Worm (Caenorhabditis elegans) whole organism, L4 larva: Measurements from ENCODE around the gene daf-42.

Experiments
- D1046.2 ChIP-seq: fragments of 200-800 bp; sonication (Bioruptor generic); IDR thresholded peaks from 2 replicates; pipeline ENCODE4 v1.3.6; 2022; ENCODE audit warnings: missing genetic modification characterization, missing compliant biosample characterization
- F10B5.3 ChIP-seq: sonication (generic microtip); optimal IDR thresholded peaks from 2 replicates; lab custom pipeline; 2016; ENCODE audit warnings: mild to moderate bottlenecking, missing genetic modification characterization, missing compliant biosample characterization
- T26A8.4 ChIP-seq: fragments of 200-800 bp; sonication (Bioruptor generic); IDR thresholded peaks from 2 replicates; pipeline ENCODE4 v1.3.6; 2022; ENCODE audit warnings: missing genetic modification characterization, missing compliant biosample characterization
- Y5F2A.4 ChIP-seq: fragments of 200-800 bp; sonication (Bioruptor generic); optimal IDR thresholded peaks from 2 replicates; lab custom pipeline; 2018; ENCODE audit warnings: mild to moderate bottlenecking, missing genetic modification characterization, missing compliant biosample characterization
- Y75B8A.6 ChIP-seq: fragments of 200-800 bp; sonication (Bioruptor generic); IDR thresholded peaks from 2 replicates; pipeline ENCODE4 v1.3.6; 2022; ENCODE audit warnings: missing genetic modification reagents, missing genetic modification characterization, missing compliant biosample characterization
- aha-1 ChIP-seq: fragments of 150-350 bp; peaks from one replicate; lab custom pipeline; 2014; ENCODE audit warnings: missing biosample characterization, missing genetic modification characterization
- aly-2 ChIP-seq: sonication (generic microtip); optimal IDR thresholded peaks from 2 replicates; lab custom pipeline; 2018; ENCODE audit warnings: missing biosample characterization, missing genetic modification characterization
- ama-1 ChIP-seq: fragments of 150-350 bp; optimal IDR thresholded peaks from 2 replicates; lab custom pipeline; 2014; ENCODE audit warnings: inconsistent platforms, mixed read lengths
- arid-1 ChIP-seq: fragments of 200-800 bp; sonication (Bioruptor generic); conservative IDR thresholded peaks from 2 replicates; pipeline ENCODE4 v1.3.6; 2022; ENCODE audit warnings: missing genetic modification reagents, missing genetic modification characterization, missing compliant biosample characterization
- attf-4 ChIP-seq: sonication (generic microtip); optimal IDR thresholded peaks from 3 replicates; lab custom pipeline; 2017; ENCODE audit warnings: missing biosample characterization, missing genetic modification characterization
- ceh-44 ChIP-seq: fragments of 200-800 bp; sonication (Bioruptor generic); IDR thresholded peaks from 2 replicates; pipeline ENCODE4 v1.3.6; 2022; ENCODE audit warnings: missing genetic modification reagents, missing genetic modification characterization, missing compliant biosample characterization
- ceh-82 ChIP-seq: sonication (generic microtip); optimal IDR thresholded peaks from 2 replicates; lab custom pipeline; 2017; ENCODE audit warnings: missing biosample characterization, missing genetic modification characterization
- ctbp-1 ChIP-seq: fragments of 200-800 bp; sonication (Bioruptor generic); IDR thresholded peaks from 2 replicates; pipeline ENCODE4 v1.3.6; 2022; ENCODE audit warnings: missing genetic modification reagents, missing genetic modification characterization, missing compliant biosample characterization
- daf-16 ChIP-seq, 3 experiments: sonication (generic microtip); optimal IDR thresholded peaks; 2 replicates each; lab custom pipeline; 2016 to 2017; ENCODE audit warnings: missing genetic modification characterization in 3 of 3, missing genetic modification reagents in 3 of 3, mild to moderate bottlenecking in 2 of 3, missing compliant biosample characterization in 2 of 3, missing biosample characterization in 1 of 3, moderate library complexity in 1 of 3
- daf-8 ChIP-seq: fragments of 200-800 bp; sonication (Bioruptor generic); IDR thresholded peaks from 2 replicates; pipeline ENCODE4 v1.3.6; 2022; ENCODE audit warnings: missing genetic modification characterization, missing compliant biosample characterization
- dpl-1 ChIP-seq: fragments of 150-350 bp; optimal IDR thresholded peaks from 2 replicates; lab custom pipeline; 2014; ENCODE audit warnings: missing biosample characterization, missing genetic modification reagents, missing genetic modification characterization
- duxl-1 ChIP-seq: sonication (generic microtip); optimal IDR thresholded peaks from 2 replicates; lab custom pipeline; 2016; ENCODE audit warnings: mild to moderate bottlenecking, missing genetic modification characterization, moderate library complexity, missing compliant biosample characterization; ENCODE audit not compliant: poor library complexity
- dve-1 ChIP-seq: sonication (generic microtip); optimal IDR thresholded peaks from 2 replicates; lab custom pipeline; 2017; ENCODE audit warnings: antibody characterized with exemption, mild to moderate bottlenecking, missing genetic modification characterization, missing compliant biosample characterization; ENCODE audit not compliant: insufficient read depth
- gei-8 ChIP-seq: fragments of 200-800 bp; sonication (Bioruptor generic); optimal IDR thresholded peaks from 2 replicates; lab custom pipeline; 2018; ENCODE audit warnings: mild to moderate bottlenecking, missing genetic modification characterization, missing compliant biosample characterization
- hif-1 ChIP-seq, 2 experiments: sonication (generic microtip); optimal IDR thresholded peaks; 2 replicates each; lab custom pipeline; 2016 to 2017; ENCODE audit warnings: missing compliant biosample characterization in 2 of 2, missing genetic modification characterization in 2 of 2, missing genetic modification reagents in 2 of 2, missing genotype in 2 of 2, mild to moderate bottlenecking in 1 of 2
- hmg-1.1 ChIP-seq: fragments of 200-800 bp; sonication (Bioruptor generic); IDR thresholded peaks from 2 replicates; pipeline ENCODE4 v1.3.6; 2022; ENCODE audit warnings: missing genetic modification reagents, missing genetic modification characterization, missing compliant biosample characterization
- lim-7 ChIP-seq: fragments of 200-800 bp; sonication (Bioruptor generic); IDR thresholded peaks from 2 replicates; pipeline ENCODE4 v1.3.6; 2022; ENCODE audit warnings: missing genetic modification characterization, missing compliant biosample characterization
- lin-1 ChIP-seq: fragments of 200-800 bp; sonication (Bioruptor generic); IDR thresholded peaks from 2 replicates; pipeline ENCODE4 v1.3.6; 2022; ENCODE audit warnings: missing genetic modification reagents, missing genetic modification characterization, missing compliant biosample characterization
- lin-29 ChIP-seq: fragments of 200-800 bp; sonication (Bioruptor generic); IDR thresholded peaks from 2 replicates; pipeline ENCODE4 v1.3.6; 2022; ENCODE audit warnings: missing genetic modification reagents, missing genetic modification characterization, missing compliant biosample characterization
- lin-38 ChIP-seq: fragments of 200-800 bp; sonication (Bioruptor generic); IDR thresholded peaks from 2 replicates; pipeline ENCODE4 v1.3.6; 2022; ENCODE audit warnings: missing genetic modification reagents, missing genetic modification characterization, missing compliant biosample characterization
- madf-5 ChIP-seq, 2 experiments: fragments of 200-800 bp; sonication (Bioruptor generic); IDR thresholded peaks; 2 replicates each; pipeline ENCODE4 v1.3.6; 2022; ENCODE audit warnings: missing compliant biosample characterization in 2 of 2, missing genetic modification characterization in 2 of 2
- mdl-1 ChIP-seq, 2 experiments: fragments of 150-350 bp in 1 of 2; sonication (generic microtip) in 1 of 2; optimal IDR thresholded peaks; 2 replicates each; lab custom pipeline; 2014 to 2017; ENCODE audit warnings: missing biosample characterization in 2 of 2, missing genetic modification characterization in 2 of 2
- mep-1 ChIP-seq: fragments of 150-350 bp; sonication (generic microtip); optimal IDR thresholded peaks from 3 replicates; lab custom pipeline; 2014; ENCODE audit warnings: missing biosample characterization, missing genetic modification characterization
- mxl-2 ChIP-seq: fragments of 200-800 bp; sonication (Bioruptor generic); conservative IDR thresholded peaks from 2 replicates; pipeline ENCODE4 v1.3.6; 2022; ENCODE audit warnings: missing genetic modification reagents, missing genetic modification characterization, missing compliant biosample characterization
- nhr-10 ChIP-seq: fragments of 150-350 bp; optimal IDR thresholded peaks from 2 replicates; lab custom pipeline; 2014; ENCODE audit warnings: missing biosample characterization, missing genetic modification characterization
- nhr-11 ChIP-seq: fragments of 150-350 bp; optimal IDR thresholded peaks from 2 replicates; lab custom pipeline; 2014; ENCODE audit warnings: missing biosample characterization, missing genetic modification characterization
- nhr-25 ChIP-seq: sonication (generic microtip); optimal IDR thresholded peaks from 2 replicates; lab custom pipeline; 2017; ENCODE audit warnings: missing genetic modification characterization, mild to moderate bottlenecking, missing compliant biosample characterization, antibody characterized with exemption, moderate library complexity, borderline replicate concordance; ENCODE audit not compliant: insufficient read depth
- nhr-28 ChIP-seq: fragments of 150-350 bp; optimal IDR thresholded peaks from 2 replicates; lab custom pipeline; 2014; ENCODE audit warnings: missing biosample characterization, missing genetic modification characterization
- nhr-48 ChIP-seq: sonication (generic microtip); optimal IDR thresholded peaks from 2 replicates; lab custom pipeline; 2016; ENCODE audit warnings: mild to moderate bottlenecking, missing genetic modification characterization, missing compliant biosample characterization
- nhr-6 ChIP-seq: fragments of 150-350 bp; optimal IDR thresholded peaks from 2 replicates; lab custom pipeline; 2014; ENCODE audit warnings: missing biosample characterization, missing genetic modification characterization
- pha-4 ChIP-seq, 2 experiments: fragments of 150-350 bp in 1 of 2; fragments of 200-800 bp in 1 of 2; sonication (Bioruptor generic) in 1 of 2; IDR thresholded peaks in 1 of 2; optimal IDR thresholded peaks in 1 of 2; 2 replicates each; pipeline versions ENCODE4 v1.3.6 to Lab custom; 2014 to 2022; ENCODE audit warnings: missing genetic modification characterization in 2 of 2, missing genetic modification reagents in 2 of 2, missing biosample characterization in 1 of 2, missing compliant biosample characterization in 1 of 2
- php-3 ChIP-seq: fragments of 200-800 bp; sonication (Bioruptor generic); IDR thresholded peaks from 2 replicates; pipeline ENCODE4 v1.3.6; 2022; ENCODE audit warnings: missing genetic modification reagents, missing genetic modification characterization, missing compliant biosample characterization
- pqm-1 ChIP-seq: sonication (generic microtip); optimal IDR thresholded peaks from 2 replicates; lab custom pipeline; 2017; ENCODE audit warnings: missing biosample characterization, missing genetic modification characterization
- saeg-2 ChIP-seq: fragments of 200-800 bp; sonication (Bioruptor generic); IDR thresholded peaks from 2 replicates; pipeline ENCODE4 v1.3.6; 2022; ENCODE audit warnings: missing genetic modification reagents, missing genetic modification characterization, missing compliant biosample characterization
- snpc-4 ChIP-seq: fragments of 150-350 bp; optimal IDR thresholded peaks from 2 replicates; lab custom pipeline; 2014; ENCODE audit warnings: missing biosample characterization, missing genetic modification characterization
- unc-130 ChIP-seq: sonication (generic microtip); optimal IDR thresholded peaks from 2 replicates; lab custom pipeline; 2016; ENCODE audit warnings: missing genetic modification reagents, missing genetic modification characterization, missing compliant biosample characterization
- zag-1 ChIP-seq: fragments of 150-350 bp; optimal IDR thresholded peaks from 2 replicates; lab custom pipeline; 2014; ENCODE audit warnings: missing biosample characterization, missing genetic modification characterization
- zfp-2 ChIP-seq: sonication (generic microtip); optimal IDR thresholded peaks from 2 replicates; lab custom pipeline; 2016; ENCODE audit warnings: mild to moderate bottlenecking, missing genetic modification characterization, missing compliant biosample characterization
- zip-11 ChIP-seq: fragments of 200-800 bp; sonication (Bioruptor generic); IDR thresholded peaks from 2 replicates; pipeline ENCODE4 v1.3.6; 2022; ENCODE audit warnings: missing genetic modification characterization, missing compliant biosample characterization
- ztf-11 ChIP-seq: fragments of 150-350 bp; optimal IDR thresholded peaks from 2 replicates; lab custom pipeline; 2014; ENCODE audit warnings: missing biosample characterization, missing genetic modification characterization
- ztf-7 ChIP-seq: fragments of 150-350 bp; optimal IDR thresholded peaks from 2 replicates; lab custom pipeline; 2014; ENCODE audit warnings: missing biosample characterization, missing genetic modification characterization

The daf-42 gene

DNA sequence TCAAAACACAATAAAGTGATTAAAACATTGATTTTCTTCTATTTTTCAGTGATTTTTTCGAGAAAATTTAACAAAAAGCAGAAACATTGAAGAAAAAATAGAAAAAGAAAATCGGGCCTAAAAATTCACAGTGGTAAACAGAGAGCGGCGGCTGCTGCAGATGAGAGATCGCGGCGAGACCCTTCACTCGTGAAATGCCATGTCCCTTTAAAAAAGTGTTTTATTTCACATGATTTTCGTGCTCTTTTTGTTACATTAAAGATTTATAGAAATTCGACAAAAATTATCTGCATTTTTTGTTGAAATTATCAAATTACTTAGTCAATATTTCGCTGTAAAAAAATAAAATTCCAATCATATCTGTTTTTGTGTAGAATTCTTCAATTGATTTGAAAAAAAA, 32.7 kb downstream of the daf-42 start (continued):
- peak; percentile 82 for TF ChIP-seq dve-1 (tag; lab: Kevin White, UChicago)
- peak; percentile 20; the same call in 1 of the 2 replicates for TF ChIP-seq T26A8.4 (GFP tag; lab: Robert Waterston, UW)
- TF ChIP-seq ceh-82, result no peak
- no peak for TF ChIP-seq madf-5 (GFP tag; IDR thresholded peaks at IDR 0.05; lab: Robert Waterston, UW)
- no peak for TF ChIP-seq ztf-11
- TF ChIP-seq nhr-6 (tag; lab: Kevin White, UChicago), result peak; percentile 64
- peak; percentile 2 for TF ChIP-seq pqm-1 (tag; lab: Kevin White, UChicago)
- TF ChIP-seq ztf-7, result peak; percentile 7
- peak; percentile 58 for TF ChIP-seq hmg-1.1 (GFP tag; lab: Robert Waterston, UW)
- TF ChIP-seq daf-8 (GFP tag; lab: Robert Waterston, UW), result no peak
- TF ChIP-seq mxl-2 (GFP tag; lab: Robert Waterston, UW), result no peak
- no peak for TF ChIP-seq attf-4 (tag; lab: Kevin White, UChicago)
- TF ChIP-seq nhr-11 (tag; lab: Kevin White, UChicago), result peak; percentile 6
- TF ChIP-seq ceh-44 (GFP tag; lab: Robert Waterston, UW), result no peak
- TF ChIP-seq Y75B8A.6 (GFP tag; lab: Robert Waterston, UW), result no peak
- no peak for TF ChIP-seq Y5F2A.4
- TF ChIP-seq zip-11 (GFP tag; lab: Robert Waterston, UW), result no peak
- no peak for TF ChIP-seq php-3 (GFP tag; lab: Robert Waterston, UW)
- no peak for TF ChIP-seq zfp-2 (tag; lab: Kevin White, UChicago)
- TF ChIP-seq mdl-1 (tag; optimal IDR thresholded peaks at IDR 0.05; lab: Kevin White, UChicago), result no peak
- no peak for TF ChIP-seq snpc-4 (tag; lab: Kevin White, UChicago)
- TF ChIP-seq pha-4 (GFP tag; IDR thresholded peaks at IDR 0.05; lab: Robert Waterston, UW), result 0 out of 2 replicates have a peak, but pooled peaks have one; percentile 25
- peak; percentile 66 for TF ChIP-seq pha-4 (tag; optimal IDR thresholded peaks at IDR 0.05; lab: Kevin White, UChicago)
- peak; percentile 35 for TF ChIP-seq nhr-28 (tag; lab: Kevin White, UChicago)
- TF ChIP-seq nhr-10 (tag; lab: Kevin White, UChicago), result no peak
- no peak for TF ChIP-seq saeg-2
- no peak for TF ChIP-seq ctbp-1 (GFP tag; lab: Robert Waterston, UW)
- TF ChIP-seq dpl-1 (GFP tag; lab: Kevin White, UChicago), result peak; percentile 34
- TF ChIP-seq duxl-1 (tag; lab: Kevin White, UChicago), result no peak
- TF ChIP-seq nhr-25 (tag; lab: Kevin White, UChicago), result peak; percentile 29
- TF ChIP-seq arid-1 (GFP tag; lab: Robert Waterston, UW), result no peak
- no peak for TF ChIP-seq D1046.2 (GFP tag; lab: Robert Waterston, UW)
- peak; percentile 44 for TF ChIP-seq ama-1 (lab: Kevin White, UChicago)
- TF ChIP-seq lin-29 (GFP tag; lab: Robert Waterston, UW), result no peak
- TF ChIP-seq F10B5.3 (tag; lab: Kevin White, UChicago), result no peak
- peak; percentile 57 for TF ChIP-seq lin-38 (GFP tag; lab: Robert Waterston, UW)
- no peak for TF ChIP-seq zag-1 (tag; lab: Kevin White, UChicago)
- TF ChIP-seq nhr-48, result no peak
- peak; percentile 77 for TF ChIP-seq mep-1
- TF ChIP-seq lin-1 (GFP tag; lab: Robert Waterston, UW), result no peak
- TF ChIP-seq unc-130, result peak; percentile 30
- no peak for TF ChIP-seq gei-8 (GFP tag; lab: Kevin White, UChicago)
- peak in 1 of 2 experiments; percentile 29 for TF ChIP-seq daf-16 (GFP tag; optimal IDR thresholded peaks at IDR 0.05; lab: Kevin White, UChicago)
- TF ChIP-seq daf-16 (tag; optimal IDR thresholded peaks at IDR 0.05; lab: Kevin White, UChicago), result peak; percentile 80
- no peak for TF ChIP-seq hif-1 (tag; optimal IDR thresholded peaks at IDR 0.05; lab: Kevin White, UChicago)
- TF ChIP-seq aly-2 (tag; lab: Kevin White, UChicago), result no peak
- TF ChIP-seq lim-7 (GFP tag; lab: Robert Waterston, UW), result no peak
- TF ChIP-seq aha-1, result no peak
